Worm (Caenorhabditis elegans) whole organism, L4 larva: ENCODE measurements around the gene rmif-2.

Experiments
- D1046.2 ChIP-seq: fragments of 200-800 bp; sonication (Bioruptor generic); IDR thresholded peaks from 2 replicates; pipeline ENCODE4 v1.3.6; 2022; ENCODE audit warnings: missing genetic modification characterization, missing compliant biosample characterization
- R02D3.7 ChIP-seq: fragments of 150-350 bp; sonication (generic microtip); optimal IDR thresholded peaks from 3 replicates; lab custom pipeline; 2014; ENCODE audit warnings: missing biosample characterization, missing genetic modification characterization
- Y105C5A.15 ChIP-seq: fragments of 200-800 bp; sonication (Bioruptor generic); IDR thresholded peaks from 2 replicates; pipeline ENCODE4 v1.3.6; 2022; ENCODE audit warnings: missing genetic modification characterization, missing compliant biosample characterization
- Y48G9A.11 ChIP-seq: fragments of 200-800 bp; sonication (Bioruptor generic); IDR thresholded peaks from 2 replicates; pipeline ENCODE4 v1.3.6; 2022; ENCODE audit warnings: missing genetic modification reagents, missing genetic modification characterization, missing compliant biosample characterization
- ZK546.5 ChIP-seq, 2 experiments: sonication (generic microtip); optimal IDR thresholded peaks; 2 replicates each; lab custom pipeline; 2017; ENCODE audit warnings: missing biosample characterization in 2 of 2, missing genetic modification characterization in 2 of 2
- aha-1 ChIP-seq: fragments of 150-350 bp; peaks from one replicate; lab custom pipeline; 2014; ENCODE audit warnings: missing biosample characterization, missing genetic modification characterization
- aly-2 ChIP-seq: sonication (generic microtip); optimal IDR thresholded peaks from 2 replicates; lab custom pipeline; 2018; ENCODE audit warnings: missing biosample characterization, missing genetic modification characterization
- attf-4 ChIP-seq: sonication (generic microtip); optimal IDR thresholded peaks from 3 replicates; lab custom pipeline; 2017; ENCODE audit warnings: missing biosample characterization, missing genetic modification characterization
- ces-1 ChIP-seq: fragments of 150-350 bp; sonication (generic microtip); optimal IDR thresholded peaks from 4 replicates; lab custom pipeline; 2014; ENCODE audit warnings: missing biosample characterization, missing genetic modification reagents, missing genetic modification characterization
- daf-16 ChIP-seq, 3 experiments: sonication (generic microtip); optimal IDR thresholded peaks; 2 replicates each; lab custom pipeline; 2016 to 2017; ENCODE audit warnings: missing genetic modification characterization in 3 of 3, missing genetic modification reagents in 3 of 3, mild to moderate bottlenecking in 2 of 3, missing compliant biosample characterization in 2 of 3, missing biosample characterization in 1 of 3, moderate library complexity in 1 of 3
- dmd-8 ChIP-seq: fragments of 200-800 bp; sonication (Bioruptor generic); IDR thresholded peaks from 2 replicates; pipeline ENCODE4 v1.3.6; 2022; ENCODE audit warnings: missing genetic modification characterization, missing compliant biosample characterization
- dpl-1 ChIP-seq: fragments of 150-350 bp; optimal IDR thresholded peaks from 2 replicates; lab custom pipeline; 2014; ENCODE audit warnings: missing biosample characterization, missing genetic modification reagents, missing genetic modification characterization
- duxl-1 ChIP-seq: sonication (generic microtip); optimal IDR thresholded peaks from 2 replicates; lab custom pipeline; 2016; ENCODE audit warnings: mild to moderate bottlenecking, missing genetic modification characterization, moderate library complexity, missing compliant biosample characterization; ENCODE audit not compliant: poor library complexity
- egl-43 ChIP-seq: fragments of 200-800 bp; sonication (Bioruptor generic); IDR thresholded peaks from 2 replicates; pipeline ENCODE4 v1.3.6; 2022; ENCODE audit warnings: missing genetic modification reagents, missing genetic modification characterization, missing compliant biosample characterization
- fos-1 ChIP-seq: fragments of 150-350 bp; optimal IDR thresholded peaks from 2 replicates; lab custom pipeline; 2014; ENCODE audit warnings: missing biosample characterization, missing genetic modification characterization
- hlh-11 ChIP-seq: fragments of 200-800 bp; sonication (Bioruptor generic); optimal IDR thresholded peaks from 2 replicates; lab custom pipeline; 2018; ENCODE audit warnings: mild to moderate bottlenecking, missing genetic modification characterization, missing compliant biosample characterization
- hmg-1.1 ChIP-seq: fragments of 200-800 bp; sonication (Bioruptor generic); IDR thresholded peaks from 2 replicates; pipeline ENCODE4 v1.3.6; 2022; ENCODE audit warnings: missing genetic modification reagents, missing genetic modification characterization, missing compliant biosample characterization
- lin-15B ChIP-seq: fragments of 150-350 bp; sonication (generic microtip); optimal IDR thresholded peaks from 3 replicates; lab custom pipeline; 2014; ENCODE audit warnings: missing biosample characterization, missing genetic modification characterization
- lin-29 ChIP-seq: fragments of 200-800 bp; sonication (Bioruptor generic); IDR thresholded peaks from 2 replicates; pipeline ENCODE4 v1.3.6; 2022; ENCODE audit warnings: missing genetic modification reagents, missing genetic modification characterization, missing compliant biosample characterization
- lin-39 ChIP-seq: fragments of 150-350 bp; optimal IDR thresholded peaks from 2 replicates; lab custom pipeline; 2014; ENCODE audit warnings: missing biosample characterization, missing genetic modification reagents, missing genetic modification characterization
- mdl-1 ChIP-seq, 2 experiments: fragments of 150-350 bp in 1 of 2; sonication (generic microtip) in 1 of 2; optimal IDR thresholded peaks; 2 replicates each; lab custom pipeline; 2014 to 2017; ENCODE audit warnings: missing biosample characterization in 2 of 2, missing genetic modification characterization in 2 of 2
- mes-2 ChIP-seq: sonication (generic microtip); optimal IDR thresholded peaks from 2 replicates; lab custom pipeline; 2016; ENCODE audit warnings: missing genotype, mild to moderate bottlenecking, missing genetic modification characterization, missing compliant biosample characterization; ENCODE audit not compliant: poor library complexity, severe bottlenecking
- nhr-102 ChIP-seq: sonication (generic microtip); optimal IDR thresholded peaks from 2 replicates; lab custom pipeline; 2016; ENCODE audit warnings: mild to moderate bottlenecking, missing genetic modification characterization, moderate library complexity, missing compliant biosample characterization
- nhr-42 ChIP-seq: fragments of 200-800 bp; sonication (Bioruptor generic); IDR thresholded peaks from 2 replicates; pipeline ENCODE4 v1.3.6; 2022; ENCODE audit warnings: missing genetic modification characterization, missing compliant biosample characterization
- nhr-6 ChIP-seq: fragments of 150-350 bp; optimal IDR thresholded peaks from 2 replicates; lab custom pipeline; 2014; ENCODE audit warnings: missing biosample characterization, missing genetic modification characterization
- php-3 ChIP-seq: fragments of 200-800 bp; sonication (Bioruptor generic); IDR thresholded peaks from 2 replicates; pipeline ENCODE4 v1.3.6; 2022; ENCODE audit warnings: missing genetic modification reagents, missing genetic modification characterization, missing compliant biosample characterization
- pqm-1 ChIP-seq: sonication (generic microtip); optimal IDR thresholded peaks from 2 replicates; lab custom pipeline; 2017; ENCODE audit warnings: missing biosample characterization, missing genetic modification characterization
- rbr-2 ChIP-seq: sonication (generic microtip); optimal IDR thresholded peaks from 2 replicates; lab custom pipeline; 2016; ENCODE audit warnings: missing genotype, missing genetic modification characterization, missing compliant biosample characterization
- saeg-2 ChIP-seq: fragments of 200-800 bp; sonication (Bioruptor generic); IDR thresholded peaks from 2 replicates; pipeline ENCODE4 v1.3.6; 2022; ENCODE audit warnings: missing genetic modification reagents, missing genetic modification characterization, missing compliant biosample characterization
- set-16 ChIP-seq: fragments of 200-800 bp; sonication (Bioruptor generic); IDR thresholded peaks from 2 replicates; pipeline ENCODE4 v1.3.6; 2022; ENCODE audit warnings: missing genetic modification reagents, missing genetic modification characterization, missing compliant biosample characterization
- snpc-1.2 ChIP-seq: fragments of 200-800 bp; sonication (Bioruptor generic); IDR thresholded peaks from 2 replicates; pipeline ENCODE4 v1.3.6; 2022; ENCODE audit warnings: missing genetic modification reagents, missing genetic modification characterization, missing compliant biosample characterization
- spr-1 ChIP-seq: sonication (generic microtip); optimal IDR thresholded peaks from 2 replicates; lab custom pipeline; 2016; ENCODE audit warnings: mild to moderate bottlenecking, missing genetic modification characterization, missing compliant biosample characterization
- tra-1 ChIP-seq: fragments of 200-800 bp; sonication (Bioruptor generic); IDR thresholded peaks from 2 replicates; pipeline ENCODE4 v1.3.6; 2022; ENCODE audit warnings: missing genetic modification reagents, missing genetic modification characterization, missing compliant biosample characterization
- unc-130 ChIP-seq: sonication (generic microtip); optimal IDR thresholded peaks from 2 replicates; lab custom pipeline; 2016; ENCODE audit warnings: missing genetic modification reagents, missing genetic modification characterization, missing compliant biosample characterization
- vab-7 ChIP-seq: fragments of 200-800 bp; sonication (Bioruptor generic); IDR thresholded peaks from 2 replicates; pipeline ENCODE4 v1.3.6; 2022; ENCODE audit warnings: missing genetic modification reagents, missing genetic modification characterization, missing compliant biosample characterization
- zag-1 ChIP-seq: fragments of 150-350 bp; optimal IDR thresholded peaks from 2 replicates; lab custom pipeline; 2014; ENCODE audit warnings: missing biosample characterization, missing genetic modification characterization
- zfp-3 ChIP-seq: fragments of 200-800 bp; sonication (Bioruptor generic); conservative IDR thresholded peaks from 2 replicates; pipeline ENCODE4 v1.3.6; 2022; ENCODE audit warnings: missing genetic modification reagents, missing genetic modification characterization, missing compliant biosample characterization

rmif-2 gene

ce11 chrIV:1177683-1178082 lies 4.7 kb upstream of the rmif-2 start, which contains the start of gene Y104H12D.2 (continued):
- no peak for TF ChIP-seq attf-4
- TF ChIP-seq lin-39 (tag; lab: Kevin White, UChicago), result no peak

ce11 chrIV:1187502-1187901 lies 5.1 kb downstream of the rmif-2 start, which contains the start of gene mdt-20:
Gene mdt-20, plus strand, starts transcription at chrIV:1187802.
- peak; percentile 63 for TF ChIP-seq aha-1 (tag; lab: Kevin White, UChicago)

- TF ChIP-seq nhr-6, result no peak
- no peak for TF ChIP-seq Y105C5A.15 (GFP tag; lab: Robert Waterston, UW)
- TF ChIP-seq nhr-42 (GFP tag; lab: Robert Waterston, UW), result no peak
- TF ChIP-seq php-3, result no peak
- no peak for TF ChIP-seq unc-130 (GFP tag; lab: Kevin White, UChicago)
- no peak for TF ChIP-seq spr-1
- TF ChIP-seq R02D3.7 (tag; lab: Kevin White, UChicago), result no peak
- no peak for TF ChIP-seq nhr-102
- TF ChIP-seq tra-1 (GFP tag; lab: Robert Waterston, UW), result no peak
- no peak for TF ChIP-seq pqm-1 (tag; lab: Kevin White, UChicago)
- no peak for TF ChIP-seq mdl-1 (tag; optimal IDR thresholded peaks at IDR 0.05; lab: Kevin White, UChicago)
- TF ChIP-seq rbr-2 (tag; lab: Kevin White, UChicago), result no peak
- no peak for TF ChIP-seq mes-2 (tag; lab: Kevin White, UChicago)
- TF ChIP-seq zag-1 (tag; lab: Kevin White, UChicago), result no peak
- TF ChIP-seq zfp-3, result no peak
Observed at ce11 chrIV:1192765-1193164, 10.4 kb downstream of the rmif-2 start, which contains the start of gene spl-3. Gene spl-3, plus strand, starts transcription at chrIV:1193065.

ce11 chrIV:1199501-1199900 lies 17.1 kb downstream of the rmif-2 start:
- TF ChIP-seq zag-1 (tag; lab: Kevin White, UChicago) (no peak), egl-43 (GFP tag; lab: Robert Waterston, UW) (0 out of 2 replicates have a peak, but pooled peaks have one; percentile 8), saeg-2 (GFP tag; lab: Robert Waterston, UW) (no peak), lin-29 (no peak), rbr-2 (tag; lab: Kevin White, UChicago) (no peak), dpl-1 (GFP tag; lab: Kevin White, UChicago) (no peak), dmd-8 (0 out of 2 replicates have a peak, but pooled peaks have one; percentile 27), set-16 (peak; percentile 69), vab-7 (GFP tag; lab: Robert Waterston, UW) (no peak)
- TF ChIP-seq, all 104 proteins: peak for 3

ce11 chrIV:1204870-1205269 lies 22.5 kb downstream of the rmif-2 start, which contains the start of gene dsl-2:
Gene dsl-2, minus strand, starts transcription at chrIV:1204970.
- TF ChIP-seq nhr-6 (no peak), fos-1 (tag; lab: Kevin White, UChicago) (no peak), ces-1 (GFP tag; lab: Kevin White, UChicago) (no peak), duxl-1 (tag; lab: Kevin White, UChicago) (no peak), rbr-2 (tag; lab: Kevin White, UChicago) (no peak), ZK546.5 (tag; optimal IDR thresholded peaks at IDR 0.05; lab: Kevin White, UChicago) (no peak), hmg-1.1 (GFP tag; lab: Robert Waterston, UW) (no peak), aly-2 (tag; lab: Kevin White, UChicago) (no peak), Y105C5A.15 (GFP tag; lab: Robert Waterston, UW) (no peak), lin-29 (no peak)

- TF ChIP-seq D1046.2 (GFP tag; lab: Robert Waterston, UW), result no peak
- TF ChIP-seq Y48G9A.11 (GFP tag; lab: Robert Waterston, UW), result no peak
- TF ChIP-seq vab-7 (GFP tag; lab: Robert Waterston, UW), result no peak
- no peak for TF ChIP-seq daf-16 (GFP tag; optimal IDR thresholded peaks at IDR 0.05; lab: Kevin White, UChicago)
- TF ChIP-seq daf-16 (tag; optimal IDR thresholded peaks at IDR 0.05; lab: Kevin White, UChicago), result no peak
- no peak for TF ChIP-seq php-3
- no peak for TF ChIP-seq snpc-1.2 (GFP tag; lab: Robert Waterston, UW)
- TF ChIP-seq lin-15B (tag; lab: Kevin White, UChicago), result no peak
- TF ChIP-seq hlh-11 (tag; lab: Kevin White, UChicago), result no peak
Observed at ce11 chrIV:1207980-1208379, 25.6 kb downstream of the rmif-2 start, which contains the start of gene dsl-1. Gene dsl-1, minus strand, starts transcription at chrIV:1208080.
